Worm (Caenorhabditis elegans) whole organism, young adult: ENCODE results near the gene T06E4.5.

Source experiments
- B0336.3 ChIP-seq: fragments of 200-800 bp; sonication (Bioruptor generic); IDR thresholded peaks from 2 replicates; pipeline ENCODE4 v1.3.6; 2022; ENCODE audit warnings: missing genetic modification characterization, missing compliant biosample characterization
- C06A6.2 ChIP-seq: fragments of 200-800 bp; sonication (Bioruptor generic); conservative IDR thresholded peaks from 2 replicates; pipeline ENCODE4 v1.3.6; 2022; ENCODE audit warnings: missing genetic modification characterization, missing compliant biosample characterization
- F22D6.2 ChIP-seq: sonication (generic microtip); optimal IDR thresholded peaks from 2 replicates; lab custom pipeline; 2016; ENCODE audit warnings: mild to moderate bottlenecking, missing genetic modification characterization, missing compliant biosample characterization
- F57A8.1 ChIP-seq: fragments of 200-800 bp; sonication (Bioruptor generic); optimal IDR thresholded peaks from 2 replicates; lab custom pipeline; 2018; ENCODE audit warnings: mild to moderate bottlenecking, missing genetic modification characterization, moderate library complexity, missing compliant biosample characterization
- F57C9.4 ChIP-seq: sonication (generic microtip); optimal IDR thresholded peaks from 2 replicates; lab custom pipeline; 2017; ENCODE audit warnings: mild to moderate bottlenecking, missing genetic modification characterization, missing compliant biosample characterization
- K12H6.12 ChIP-seq: fragments of 200-800 bp; sonication (Bioruptor generic); optimal IDR thresholded peaks from 2 replicates; lab custom pipeline; 2018; ENCODE audit warnings: mild to moderate bottlenecking, missing genetic modification characterization, missing compliant biosample characterization
- Y53F4B.3 ChIP-seq: fragments of 200-800 bp; sonication (Bioruptor generic); IDR thresholded peaks from 2 replicates; pipeline ENCODE4 v1.3.6; 2022; ENCODE audit warnings: missing genetic modification reagents, missing genetic modification characterization, missing compliant biosample characterization
- Y56A3A.18 ChIP-seq: fragments of 200-800 bp; sonication (Bioruptor generic); IDR thresholded peaks from 2 replicates; pipeline ENCODE4 v1.3.6; 2022; ENCODE audit warnings: missing genetic modification reagents, missing genetic modification characterization, missing compliant biosample characterization
- Y67H2A.10 ChIP-seq: fragments of 200-800 bp; sonication (Bioruptor generic); conservative IDR thresholded peaks from 2 replicates; pipeline ENCODE4 v1.3.6; 2022; ENCODE audit warnings: missing genetic modification reagents, missing genetic modification characterization, missing compliant biosample characterization
- ZK185.1 ChIP-seq: sonication (generic microtip); optimal IDR thresholded peaks from 2 replicates; lab custom pipeline; 2016; ENCODE audit warnings: mild to moderate bottlenecking, missing genetic modification characterization, missing compliant biosample characterization; ENCODE audit not compliant: poor library complexity, severe bottlenecking
- akir-1 ChIP-seq: fragments of 200-800 bp; sonication (Bioruptor generic); optimal IDR thresholded peaks from 2 replicates; lab custom pipeline; 2018; ENCODE audit warnings: mild to moderate bottlenecking, missing genetic modification characterization, moderate library complexity, missing compliant biosample characterization
- aptf-2 ChIP-seq: fragments of 200-800 bp; sonication (Bioruptor generic); conservative IDR thresholded peaks from 2 replicates; pipeline ENCODE4 v1.3.6; 2022; ENCODE audit warnings: missing genetic modification reagents, missing genetic modification characterization, missing compliant biosample characterization
- attf-6 ChIP-seq: fragments of 200-800 bp; sonication (Bioruptor generic); IDR thresholded peaks from 2 replicates; pipeline ENCODE4 v1.3.6; 2022; ENCODE audit warnings: missing genetic modification reagents, missing genetic modification characterization, missing compliant biosample characterization
- ccch-3 ChIP-seq: fragments of 200-800 bp; sonication (Bioruptor generic); optimal IDR thresholded peaks from 2 replicates; lab custom pipeline; 2018; ENCODE audit warnings: mild to moderate bottlenecking, missing genetic modification characterization, missing compliant biosample characterization
- cebp-1 ChIP-seq, 2 experiments: fragments of 200-800 bp in 1 of 2; sonication (Bioruptor generic) in 1 of 2; sonication (generic microtip) in 1 of 2; IDR thresholded peaks in 1 of 2; optimal IDR thresholded peaks in 1 of 2; 2 replicates each; pipeline versions ENCODE4 v1.3.6 to Lab custom; 2017 to 2022; ENCODE audit warnings: missing compliant biosample characterization in 2 of 2, missing genetic modification characterization in 2 of 2, mild to moderate bottlenecking in 1 of 2, missing genetic modification reagents in 1 of 2, moderate library complexity in 1 of 2
- cebp-2 ChIP-seq: fragments of 200-800 bp; sonication (Bioruptor generic); IDR thresholded peaks from 2 replicates; pipeline ENCODE4 v1.3.6; 2022; ENCODE audit warnings: missing genetic modification characterization, missing compliant biosample characterization
- chd-7 ChIP-seq: sonication (generic microtip); optimal IDR thresholded peaks from 2 replicates; lab custom pipeline; 2016; ENCODE audit warnings: mild to moderate bottlenecking, missing genetic modification characterization, moderate library complexity, missing compliant biosample characterization
- dpff-1 ChIP-seq: sonication (generic microtip); optimal IDR thresholded peaks from 2 replicates; lab custom pipeline; 2017; ENCODE audit warnings: mild to moderate bottlenecking, missing genetic modification characterization, missing compliant biosample characterization
- ekl-4 ChIP-seq: fragments of 200-800 bp; sonication (Bioruptor generic); IDR thresholded peaks from 2 replicates; pipeline ENCODE4 v1.3.6; 2022; ENCODE audit warnings: missing genetic modification reagents, missing genetic modification characterization, missing compliant biosample characterization
- hlh-26 ChIP-seq: fragments of 200-800 bp; sonication (Bioruptor generic); conservative IDR thresholded peaks from 2 replicates; pipeline ENCODE4 v1.3.6; 2022; ENCODE audit warnings: missing genetic modification reagents, missing genetic modification characterization, missing compliant biosample characterization
- let-607 ChIP-seq, 2 experiments: fragments of 200-800 bp in 1 of 2; sonication (Bioruptor generic) in 1 of 2; sonication (generic microtip) in 1 of 2; optimal IDR thresholded peaks; 2 replicates each; lab custom pipeline; 2016 to 2018; ENCODE audit warnings: mild to moderate bottlenecking in 2 of 2, missing compliant biosample characterization in 2 of 2, missing genetic modification characterization in 2 of 2, moderate library complexity in 2 of 2, missing genotype in 1 of 2
- madf-10 ChIP-seq: sonication (generic microtip); optimal IDR thresholded peaks from 2 replicates; lab custom pipeline; 2016; ENCODE audit warnings: mild to moderate bottlenecking, missing genetic modification characterization, missing compliant biosample characterization
- madf-3 ChIP-seq: fragments of 200-800 bp; sonication (Bioruptor generic); IDR thresholded peaks from 2 replicates; pipeline ENCODE4 v1.3.6; 2022; ENCODE audit warnings: missing genetic modification reagents, missing genetic modification characterization, missing compliant biosample characterization
- madf-8 ChIP-seq: fragments of 200-800 bp; sonication (Bioruptor generic); conservative IDR thresholded peaks from 2 replicates; pipeline ENCODE4 v1.3.6; 2022; ENCODE audit warnings: missing genetic modification reagents, missing genetic modification characterization, missing compliant biosample characterization
- mes-4 ChIP-seq: sonication (generic microtip); optimal IDR thresholded peaks from 2 replicates; lab custom pipeline; 2016; ENCODE audit warnings: missing genotype, missing genetic modification characterization, missing compliant biosample characterization
- nfya-1 ChIP-seq: sonication (generic microtip); optimal IDR thresholded peaks from 2 replicates; lab custom pipeline; 2017; ENCODE audit warnings: antibody characterized with exemption, missing compliant biosample characterization, missing genetic modification characterization, borderline replicate concordance; ENCODE audit not compliant: insufficient read depth
- nhr-120 ChIP-seq: fragments of 200-800 bp; sonication (Bioruptor generic); IDR thresholded peaks from 2 replicates; pipeline ENCODE4 v1.3.6; 2022; ENCODE audit warnings: missing genetic modification characterization, missing compliant biosample characterization
- nhr-80 ChIP-seq: sonication (generic microtip); optimal IDR thresholded peaks from 2 replicates; lab custom pipeline; 2016; ENCODE audit warnings: missing genetic modification characterization, missing compliant biosample characterization
- nhr-90 ChIP-seq: sonication (generic microtip); optimal IDR thresholded peaks from 2 replicates; lab custom pipeline; 2016; ENCODE audit warnings: missing genotype, mild to moderate bottlenecking, missing genetic modification characterization, missing compliant biosample characterization
- repo-1 ChIP-seq: sonication (generic microtip); optimal IDR thresholded peaks from 2 replicates; lab custom pipeline; 2017; ENCODE audit warnings: mild to moderate bottlenecking, missing genetic modification characterization, missing compliant biosample characterization
- snpc-3.4 ChIP-seq: sonication (generic microtip); optimal IDR thresholded peaks from 2 replicates; lab custom pipeline; 2017; ENCODE audit warnings: missing genetic modification characterization, mild to moderate bottlenecking, missing compliant biosample characterization, antibody characterized with exemption, moderate library complexity, missing genotype, missing genetic modification reagents
- snpc-4 ChIP-seq, 5 experiments: fragments of 150-350 bp in 1 of 5; sonication (generic microtip) in 4 of 5; optimal IDR thresholded peaks; 2 replicates each; lab custom pipeline; 2014 to 2018; ENCODE audit warnings: missing genetic modification characterization in 5 of 5, missing biosample characterization in 3 of 5, antibody characterized with exemption in 2 of 5, mild to moderate bottlenecking in 2 of 5, missing compliant biosample characterization in 2 of 5, missing genotype in 2 of 5, moderate library complexity in 2 of 5, missing genetic modification reagents in 1 of 5
- sptf-2 ChIP-seq: fragments of 200-800 bp; sonication (Bioruptor generic); optimal IDR thresholded peaks from 2 replicates; lab custom pipeline; 2018; ENCODE audit warnings: mild to moderate bottlenecking, missing genetic modification characterization, missing compliant biosample characterization
- ztf-3 ChIP-seq: fragments of 200-800 bp; sonication (Bioruptor generic); optimal IDR thresholded peaks from 2 replicates; lab custom pipeline; 2018; ENCODE audit warnings: mild to moderate bottlenecking, missing genetic modification characterization, missing compliant biosample characterization

The T06E4.5 gene

DNA sequence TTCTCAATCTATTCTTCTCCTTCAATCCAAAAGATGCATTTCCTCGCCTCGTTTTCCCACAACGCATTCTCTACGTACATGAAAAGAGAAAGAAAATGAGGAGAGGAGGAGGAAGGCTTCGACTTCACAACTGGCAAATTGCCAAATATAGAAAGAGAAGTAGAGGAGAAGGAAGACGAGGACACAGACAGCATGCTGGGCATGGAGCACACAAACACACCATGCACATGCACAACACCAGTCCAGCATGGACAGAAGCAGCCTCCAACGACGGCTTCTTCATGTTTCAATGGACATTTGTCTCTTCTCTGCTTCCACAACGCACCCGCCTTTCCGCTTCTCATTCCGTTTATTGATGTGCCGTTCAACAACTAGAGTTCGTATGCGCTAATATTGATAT lies 33.6 kb downstream of the T06E4.5 start:
- TF ChIP-seq cebp-2 (no peak), ekl-4 (GFP tag; lab: Robert Waterston, UW) (no peak), snpc-3.4 (no peak), C06A6.2 (GFP tag; lab: Robert Waterston, UW) (no peak), attf-6 (no peak), Y56A3A.18 (GFP tag; lab: Robert Waterston, UW) (0 out of 2 replicates have a peak, but pooled peaks have one; percentile 28), cebp-1 (GFP tag; IDR thresholded peaks at IDR 0.05; lab: Robert Waterston, UW) (no peak), cebp-1 (tag; optimal IDR thresholded peaks at IDR 0.05; lab: Kevin White, UChicago) (no peak), repo-1 (tag; lab: Kevin White, UChicago) (no peak), madf-10 (tag; lab: Kevin White, UChicago) (no peak), Y67H2A.10 (no peak), madf-8 (GFP tag; lab: Robert Waterston, UW) (no peak), K12H6.12 (tag; lab: Kevin White, UChicago) (peak; percentile 5), ccch-3 (no peak), B0336.3 (GFP tag; lab: Robert Waterston, UW) (no peak), akir-1 (GFP tag; lab: Kevin White, UChicago) (no peak), dpff-1 (no peak), ZK185.1 (peak; percentile 21), snpc-4 (GFP tag; optimal IDR thresholded peaks at IDR 0.05; lab: Kevin White, UChicago) (no peak), snpc-4 (tag; optimal IDR thresholded peaks at IDR 0.05; lab: Kevin White, UChicago) (no peak), nhr-120 (no peak), ztf-3 (no peak), F22D6.2 (tag; lab: Kevin White, UChicago) (no peak)

ce11 chrV:9666394-9666793 lies 35.4 kb downstream of the T06E4.5 start, which contains the start of gene ZK287.1:
TSS of gene ZK287.1 (plus strand) at chrV:9666694.
- no peak for TF ChIP-seq Y53F4B.3 (GFP tag; lab: Robert Waterston, UW)

ce11 chrV:9672495-9672894 lies 41.5 kb downstream of the T06E4.5 start:
- TF ChIP-seq chd-7 (tag; lab: Kevin White, UChicago) (no peak), Y67H2A.10 (no peak), F57C9.4 (tag; lab: Kevin White, UChicago) (no peak), nhr-80 (tag; lab: Kevin White, UChicago) (peak; percentile 3)

ce11 chrV:9673199-9673843 lies 42.3 kb downstream of the T06E4.5 start, which contains the start of gene sulp-8:
TSS of gene sulp-8 (minus strand) at chrV:9673667.
- TF ChIP-seq F57A8.1 (GFP tag; lab: Kevin White, UChicago): no peak
- TF ChIP-seq aptf-2 (GFP tag; lab: Robert Waterston, UW): no peak
- no peak for TF ChIP-seq madf-10 (tag; lab: Kevin White, UChicago)
- no peak for TF ChIP-seq akir-1 (GFP tag; lab: Kevin White, UChicago)
- TF ChIP-seq madf-3 (GFP tag; lab: Robert Waterston, UW): no peak
- no peak for TF ChIP-seq sptf-2
- TF ChIP-seq mes-4: no peak
- no peak for TF ChIP-seq let-607 (tag; optimal IDR thresholded peaks at IDR 0.05; lab: Kevin White, UChicago)
- TF ChIP-seq hlh-26 (GFP tag; lab: Robert Waterston, UW): no peak
- no peak for TF ChIP-seq nhr-90 (tag; lab: Kevin White, UChicago)
- TF ChIP-seq dpff-1: no peak
- no peak for TF ChIP-seq nfya-1 (tag; lab: Kevin White, UChicago)
- TF ChIP-seq, all 124 proteins: peak for 0
